Fruit fly (Drosophila melanogaster) whole organism, wandering third instar larva: ENCODE data around the gene sra.

Experiments used
- Abd-B ChIP-seq: fragments of >200 bp; optimal IDR thresholded peaks from 2 replicates; lab custom pipeline; 2017; ENCODE audit warnings: missing biosample characterization, missing genetic modification characterization
- CG32264 ChIP-seq: fragments of 200-800 bp; sonication (Bioruptor generic); optimal IDR thresholded peaks from 2 replicates; lab custom pipeline; 2016; ENCODE audit warnings: missing biosample characterization, missing genetic modification characterization
- Dfd ChIP-seq: fragments of >200 bp; optimal IDR thresholded peaks from 2 replicates; lab custom pipeline; 2017; ENCODE audit warnings: missing biosample characterization, missing genetic modification characterization
- Dif ChIP-seq: fragments of 200-275, 200-300 bp; sonication (Bioruptor generic); optimal IDR thresholded peaks from 2 replicates; lab custom pipeline; 2018; ENCODE audit warnings: missing biosample characterization, missing genetic modification characterization; ENCODE audit not compliant: partially characterized antibody
- HLH106 ChIP-seq: fragments of 200-800 bp; optimal IDR thresholded peaks from 3 replicates; lab custom pipeline; 2019; ENCODE audit warnings: missing biosample characterization, mild to moderate bottlenecking, missing genetic modification characterization, moderate library complexity
- Hr78 ChIP-seq: fragments of >200 bp; optimal IDR thresholded peaks from 2 replicates; lab custom pipeline; 2017; ENCODE audit warnings: missing biosample characterization, missing genetic modification characterization
- OdsH ChIP-seq: fragments of 200-800 bp; sonication (Bioruptor generic); optimal IDR thresholded peaks from 2 replicates; lab custom pipeline; 2016; ENCODE audit warnings: missing biosample characterization, mild to moderate bottlenecking, missing genetic modification characterization
- Rel ChIP-seq, 2 experiments: fragments of 200-800 bp; sonication (Bioruptor generic) in 1 of 2; optimal IDR thresholded peaks; 2 replicates in 1 of 2; 3 replicates in 1 of 2; lab custom pipeline; 2016 to 2019; ENCODE audit warnings: mild to moderate bottlenecking in 2 of 2, missing biosample characterization in 2 of 2, missing genetic modification characterization in 2 of 2, moderate library complexity in 1 of 2
- Sp1 ChIP-seq: fragments of 200-800 bp; sonication (Bioruptor generic); optimal IDR thresholded peaks from 3 replicates; lab custom pipeline; 2019; ENCODE audit warnings: missing biosample characterization, mild to moderate bottlenecking, missing genetic modification characterization, moderate library complexity
- br ChIP-seq: fragments of 200-800 bp; sonication (Bioruptor generic); optimal IDR thresholded peaks from 2 replicates; lab custom pipeline; 2016; ENCODE audit warnings: missing biosample characterization, missing genetic modification characterization
- brk ChIP-seq: fragments of 200-800 bp; sonication (Bioruptor generic); optimal IDR thresholded peaks from 2 replicates; lab custom pipeline; 2016; ENCODE audit warnings: missing biosample characterization, mild to moderate bottlenecking, missing genetic modification characterization
- dmrt93B ChIP-seq: fragments of 200-800 bp; sonication (Bioruptor generic); optimal IDR thresholded peaks from 2 replicates; lab custom pipeline; 2018; ENCODE audit warnings: missing biosample characterization, mild to moderate bottlenecking, missing genetic modification characterization
- foxo ChIP-seq, 2 experiments: fragments of 200-800 bp; sonication (Bioruptor generic); optimal IDR thresholded peaks; 2 replicates in 1 of 2; 3 replicates in 1 of 2; lab custom pipeline; 2016 to 2017; ENCODE audit warnings: missing biosample characterization in 2 of 2, missing genetic modification characterization in 2 of 2
- fru ChIP-seq: fragments of 200-800 bp; sonication (Bioruptor generic); optimal IDR thresholded peaks from 3 replicates; lab custom pipeline; 2016; ENCODE audit warnings: missing biosample characterization, mild to moderate bottlenecking, missing genetic modification characterization
- lola ChIP-seq: fragments of >200 bp; optimal IDR thresholded peaks from 2 replicates; lab custom pipeline; 2017; ENCODE audit warnings: missing biosample characterization, missing genetic modification characterization
- pan ChIP-seq: fragments of >200 bp; optimal IDR thresholded peaks from 2 replicates; lab custom pipeline; 2017
- psq ChIP-seq: fragments of 200-800 bp; sonication (Bioruptor generic); optimal IDR thresholded peaks from 3 replicates; lab custom pipeline; 2017; ENCODE audit warnings: missing biosample characterization, mild to moderate bottlenecking, missing genetic modification characterization, moderate library complexity
- sage ChIP-seq: fragments of 200-800 bp; sonication (Bioruptor generic); optimal IDR thresholded peaks from 2 replicates; lab custom pipeline; 2016; ENCODE audit warnings: missing biosample characterization, mild to moderate bottlenecking, missing genetic modification characterization
- usp ChIP-seq: fragments of >200 bp; optimal IDR thresholded peaks from 2 replicates; lab custom pipeline; 2017; ENCODE audit warnings: missing biosample characterization, missing genetic modification characterization

sra gene

DNA sequence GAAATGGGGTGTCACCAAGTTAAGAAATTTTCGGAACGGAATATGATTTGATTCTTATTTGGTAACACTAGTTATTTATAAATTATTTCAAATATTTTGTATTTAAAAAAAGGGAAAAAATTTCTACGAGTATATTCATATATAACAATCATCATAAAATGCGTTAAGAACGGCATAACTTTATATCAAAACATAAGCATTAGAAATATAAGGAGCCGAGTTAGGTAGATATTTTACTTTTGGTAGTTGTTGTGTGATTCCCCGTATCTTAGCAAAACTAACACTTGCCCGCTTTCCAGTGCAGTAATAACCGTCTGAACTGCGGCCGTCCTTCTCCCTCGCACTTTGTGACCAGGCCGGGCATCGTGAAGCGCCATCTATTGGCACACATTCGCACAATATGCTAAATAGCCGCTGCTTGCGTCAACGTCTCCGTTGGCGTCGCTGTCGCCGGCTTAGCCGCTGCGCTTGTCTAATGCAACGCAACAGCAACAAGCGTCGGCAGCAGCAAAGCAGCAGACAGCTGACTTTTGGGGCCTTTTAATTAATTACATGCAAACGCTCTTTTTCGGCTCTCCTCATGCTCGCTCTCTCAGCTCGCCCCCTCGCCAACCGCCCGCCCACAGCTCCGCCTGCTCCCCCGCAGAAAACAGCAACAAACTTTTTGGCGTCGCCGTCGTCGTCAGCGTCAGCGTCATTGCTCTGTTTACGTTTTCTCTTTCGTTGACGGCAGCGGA is 57.6 kb downstream of the sra start:
- TF ChIP-seq foxo (GFP tag; optimal IDR thresholded peaks at IDR 0.05; lab: Kevin White, UChicago): peak in 1 of 2 experiments; percentile 28
- TF ChIP-seq Abd-B (GFP tag; lab: Kevin White, UChicago): no peak
- no peak for TF ChIP-seq brk (GFP tag; lab: Kevin White, UChicago)
- TF ChIP-seq Sp1: peak; percentile 6
- no peak for TF ChIP-seq sage (GFP tag; lab: Kevin White, UChicago)
- no peak for TF ChIP-seq Rel (GFP tag; optimal IDR thresholded peaks at IDR 0.05; lab: Kevin White, UChicago)
- TF ChIP-seq Rel (tag; optimal IDR thresholded peaks at IDR 0.05; lab: Kevin White, UChicago): peak; percentile 55
- no peak for TF ChIP-seq dmrt93B (GFP tag; lab: Kevin White, UChicago)
- TF ChIP-seq Dif (GFP tag; lab: Kevin White, UChicago): peak; percentile 33
- TF ChIP-seq Hr78 (GFP tag; lab: Kevin White, UChicago): no peak
- TF ChIP-seq usp (GFP tag; lab: Kevin White, UChicago): no peak
- no peak for TF ChIP-seq lola
- TF ChIP-seq CG32264 (GFP tag; lab: Kevin White, UChicago): no peak
- TF ChIP-seq Dfd (GFP tag; lab: Kevin White, UChicago): no peak

DNA sequence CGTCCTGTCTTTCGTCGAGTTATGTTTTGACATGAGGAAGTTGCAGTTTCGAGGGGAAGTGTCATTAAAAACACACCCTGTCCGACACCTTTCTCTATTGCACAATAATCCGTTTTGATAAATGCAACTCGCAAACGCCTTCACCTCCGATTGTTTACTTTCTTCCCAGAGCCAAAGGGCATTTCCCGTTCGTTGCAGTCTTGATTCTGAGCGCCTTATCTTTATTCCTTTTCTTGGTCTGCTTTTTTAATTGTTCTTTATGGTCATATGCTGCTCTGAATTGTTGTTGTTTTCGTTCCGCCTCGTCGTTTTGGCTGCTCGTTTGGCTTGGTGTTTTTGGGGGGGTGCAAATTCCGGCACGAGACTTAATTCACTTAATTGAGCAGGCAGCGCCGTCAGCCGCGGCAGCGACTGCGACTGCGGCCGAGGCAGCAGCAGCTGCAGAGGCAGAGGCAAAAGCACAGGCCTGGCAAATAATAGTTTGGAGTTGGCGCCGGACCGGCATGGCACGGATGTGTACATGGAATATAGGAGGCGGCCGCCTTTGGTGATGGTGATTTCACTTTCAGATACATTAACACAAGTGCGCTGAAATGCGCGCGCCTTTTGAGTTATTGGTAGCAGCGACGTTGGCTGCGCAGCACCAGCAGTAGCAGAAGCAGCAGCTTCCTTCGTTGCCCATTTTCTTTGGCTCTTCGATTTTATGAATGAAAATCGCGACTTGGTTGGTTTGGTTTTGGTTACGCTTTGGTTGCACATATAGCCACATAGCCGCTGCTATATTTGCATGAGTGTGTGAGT is 58.7 kb downstream of the sra start:
- TF ChIP-seq foxo (GFP tag; optimal IDR thresholded peaks at IDR 0.05; lab: Kevin White, UChicago) (no peak), fru (GFP tag; lab: Kevin White, UChicago) (peak; percentile 19), Rel (GFP tag; optimal IDR thresholded peaks at IDR 0.05; lab: Kevin White, UChicago) (no peak), Rel (tag; optimal IDR thresholded peaks at IDR 0.05; lab: Kevin White, UChicago) (peak; percentile 50), psq (GFP tag; lab: Kevin White, UChicago) (peak; percentile 34)
- TF ChIP-seq, all 38 proteins: peak for 3

DNA sequence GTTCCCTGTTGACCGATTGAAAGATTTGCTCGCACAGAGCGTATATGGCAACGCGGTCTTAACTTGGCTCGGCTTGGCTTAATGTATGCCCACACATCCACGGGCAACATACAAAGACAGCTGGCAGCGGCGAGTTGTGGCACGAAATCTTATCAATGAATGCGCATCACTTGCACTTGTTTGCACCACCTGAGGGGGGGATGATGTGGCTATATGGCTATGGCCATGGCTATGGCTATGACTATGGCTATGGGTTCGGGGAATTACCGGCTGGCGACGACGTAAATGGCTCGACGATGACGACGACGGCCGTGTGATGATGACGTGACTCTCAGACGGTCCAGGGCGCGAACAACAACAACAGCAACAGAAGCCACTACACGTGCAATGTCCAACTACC is 60.2 kb downstream of the sra start:
- TF ChIP-seq Rel (GFP tag; optimal IDR thresholded peaks at IDR 0.05; lab: Kevin White, UChicago) (no peak), Rel (tag; optimal IDR thresholded peaks at IDR 0.05; lab: Kevin White, UChicago) (peak; percentile 90), pan (lab: Kevin White, UChicago) (no peak), OdsH (GFP tag; lab: Kevin White, UChicago) (no peak), br (GFP tag; lab: Kevin White, UChicago) (no peak), fru (GFP tag; lab: Kevin White, UChicago) (no peak), HLH106 (tag; lab: Kevin White, UChicago) (no peak)
- TF ChIP-seq, all 38 proteins: peak for 1
